Worm (Caenorhabditis elegans): ENCODE results near the gene prp-38.

prp-38 gene

DNA sequence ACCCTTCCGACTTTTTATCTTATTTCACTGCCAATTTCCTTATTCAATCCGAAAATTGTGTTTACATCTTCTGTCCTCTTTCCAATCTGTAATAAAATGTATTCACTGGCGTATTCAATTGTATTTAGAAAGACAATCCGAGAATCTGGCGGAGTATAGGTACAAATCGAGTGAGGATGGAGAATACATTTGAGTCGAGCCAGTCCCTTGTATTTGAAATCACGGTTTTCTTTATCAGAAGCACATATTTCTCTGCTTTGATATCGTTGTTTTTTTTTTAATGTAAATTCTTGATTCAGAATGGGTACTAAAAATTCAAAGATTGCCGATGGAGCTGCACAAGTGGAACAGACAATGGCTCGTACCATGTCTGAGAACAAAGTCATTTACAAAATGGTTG is 41.8 kb downstream of the prp-38 start, which contains the start of gene ocr-1:
TSS of gene ocr-1 (plus strand) at position 301 of the 400 bp plus-strand sequence.
- TF ChIP-seq rec-8 (tag; optimal IDR thresholded peaks at IDR 0.05) (no peak), ceh-58 (GFP tag; IDR thresholded peaks at IDR 0.05) (no peak), dox-1 (GFP tag; IDR thresholded peaks at IDR 0.05) (no peak), athp-1 (tag; optimal IDR thresholded peaks at IDR 0.05) (no peak), ztf-28 (GFP tag; IDR thresholded peaks at IDR 0.05) (no peak), ama-1 (optimal IDR thresholded peaks at IDR 0.05) (no peak), ama-1 (GFP tag; optimal IDR thresholded peaks at IDR 0.05) (no peak), Y56A3A.18 (GFP tag; IDR thresholded peaks at IDR 0.05) (no peak), ets-4 (GFP tag; optimal IDR thresholded peaks at IDR 0.05) (no peak), hrde-1 (tag; optimal IDR thresholded peaks at IDR 0.05; ENCODE audit: borderline replicate concordance) (no peak), egrh-3 (GFP tag; IDR thresholded peaks at IDR 0.05) (no peak), lsl-1 (GFP tag; optimal IDR thresholded peaks at IDR 0.05) (no peak), dpl-1 (GFP tag; optimal IDR thresholded peaks at IDR 0.05) (no peak), aptf-2 (GFP tag; conservative IDR thresholded peaks at IDR 0.05) (no peak), mcd-1 (GFP tag; IDR thresholded peaks at IDR 0.05) (no peak), B0261.1 (tag; optimal IDR thresholded peaks at IDR 0.05) (no peak), hlh-12 (tag; optimal IDR thresholded peaks at IDR 0.05) (no peak), F49E8.2 (tag; optimal IDR thresholded peaks at IDR 0.05; ENCODE audit: insufficient read depth) (no peak), snpc-1.3 (tag; optimal IDR thresholded peaks at IDR 0.05; ENCODE audit: insufficient read depth) (no peak), Y95B8A.8 (GFP tag; IDR thresholded peaks at IDR 0.05) (no peak), ceh-100 (GFP tag; IDR thresholded peaks at IDR 0.05) (no peak)

DNA sequence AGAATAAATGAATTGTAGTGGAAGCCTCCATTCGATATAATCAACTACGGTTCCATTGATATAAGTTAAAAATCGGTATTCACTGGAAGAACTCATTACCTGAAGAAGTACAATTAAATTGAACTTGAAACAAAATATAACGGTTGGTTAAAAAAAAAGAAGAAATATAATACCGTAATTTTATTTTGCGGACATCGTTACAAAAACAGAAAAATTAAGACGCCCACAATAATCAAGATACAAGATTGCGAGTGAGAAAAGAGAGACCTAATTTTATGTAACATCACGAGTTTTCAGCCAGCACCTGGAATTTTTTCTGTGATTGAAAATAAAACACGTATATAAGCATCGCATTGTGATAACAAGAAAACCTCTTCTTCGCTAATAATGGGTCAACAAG is 43.1 kb downstream of the prp-38 start, which contains the start of gene sre-6:
TSS of gene sre-6 (minus strand) at position 101 of the 400 bp plus-strand sequence.
- TF ChIP-seq ets-4 (GFP tag; optimal IDR thresholded peaks at IDR 0.05) (no peak), ama-1 (optimal IDR thresholded peaks at IDR 0.05) (no peak), ama-1 (GFP tag; optimal IDR thresholded peaks at IDR 0.05) (no peak), efl-1 (GFP tag; optimal IDR thresholded peaks at IDR 0.05) (no peak)

- TF ChIP-seq lsl-1 (GFP tag; optimal IDR thresholded peaks at IDR 0.05) (no peak), gei-17 (GFP tag; optimal IDR thresholded peaks at IDR 0.05) (no peak), ztf-6 (GFP tag; IDR thresholded peaks at IDR 0.05) (no peak)
These were observed 45.0 kb downstream of the prp-38 start for ce11 chrV:10760839-10761238.

DNA sequence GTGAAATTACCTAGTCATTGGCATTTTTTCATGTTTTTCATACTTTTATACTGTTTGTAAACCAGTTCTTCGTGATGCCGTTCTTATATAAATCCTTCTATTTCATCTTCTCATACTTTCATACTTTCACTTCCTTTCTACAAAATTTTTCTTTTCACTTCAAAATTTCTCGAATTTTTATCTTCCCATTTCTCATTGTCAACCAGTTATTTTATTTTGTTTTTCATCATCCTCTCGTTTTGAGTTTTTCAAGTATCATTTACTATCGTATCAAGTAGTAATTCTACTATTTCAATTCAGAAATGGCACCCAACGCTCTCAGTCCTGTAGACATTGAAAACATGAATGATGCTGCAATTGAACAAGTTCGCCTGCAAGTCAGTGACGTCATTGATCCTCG is 47.2 kb downstream of the prp-38 start, which contains the start of gene F28H7.8:
TSS of gene F28H7.8 (plus strand) at position 301 of the 400 bp plus-strand sequence.
- TF ChIP-seq aptf-3 (GFP tag; IDR thresholded peaks at IDR 0.05) (no peak), B0261.1 (tag; optimal IDR thresholded peaks at IDR 0.05) (no peak), C17E4.6 (GFP tag; IDR thresholded peaks at IDR 0.05) (no peak), ceh-79 (tag; optimal IDR thresholded peaks at IDR 0.05) (no peak), cebp-2 (GFP tag; IDR thresholded peaks at IDR 0.05) (no peak), zim-3 (tag; optimal IDR thresholded peaks at IDR 0.05) (no peak), ztf-22 (GFP tag; optimal IDR thresholded peaks at IDR 0.05) (no peak), lin-40 (tag; optimal IDR thresholded peaks at IDR 0.05) (no peak), ceh-91 (GFP tag; IDR thresholded peaks at IDR 0.05) (no peak), T26A5.8 (tag; optimal IDR thresholded peaks at IDR 0.05) (no peak), gei-17 (GFP tag; optimal IDR thresholded peaks at IDR 0.05) (no peak)

- peak; percentile 57; the same call in 1 of the 2 replicates for TF ChIP-seq cebp-1 (GFP tag; IDR thresholded peaks at IDR 0.05)
- no peak for TF ChIP-seq cebp-1 (tag; optimal IDR thresholded peaks at IDR 0.05)
- TF ChIP-seq him-1 (tag; optimal IDR thresholded peaks at IDR 0.05): no peak
These were observed 48.7 kb downstream of the prp-38 start for ce11 chrV:10757128-10757527.

All from whole organism, young adult.